Worm (Caenorhabditis elegans): ENCODE results near the gene Y73F4A.1.

- no peak for TF ChIP-seq dao-5 (tag; optimal IDR thresholded peaks at IDR 0.05)
- no peak for TF ChIP-seq him-1 (tag; optimal IDR thresholded peaks at IDR 0.05)
- TF ChIP-seq W03F9.2 (tag; optimal IDR thresholded peaks at IDR 0.05) = no peak
Measured at ce11 chrIV:9093932-9094331, 48.8 kb upstream of the Y73F4A.1 start, which contains the start of gene lpl-1.
